Worm (Caenorhabditis elegans): ENCODE data around the gene T28H10.1.

DNA sequence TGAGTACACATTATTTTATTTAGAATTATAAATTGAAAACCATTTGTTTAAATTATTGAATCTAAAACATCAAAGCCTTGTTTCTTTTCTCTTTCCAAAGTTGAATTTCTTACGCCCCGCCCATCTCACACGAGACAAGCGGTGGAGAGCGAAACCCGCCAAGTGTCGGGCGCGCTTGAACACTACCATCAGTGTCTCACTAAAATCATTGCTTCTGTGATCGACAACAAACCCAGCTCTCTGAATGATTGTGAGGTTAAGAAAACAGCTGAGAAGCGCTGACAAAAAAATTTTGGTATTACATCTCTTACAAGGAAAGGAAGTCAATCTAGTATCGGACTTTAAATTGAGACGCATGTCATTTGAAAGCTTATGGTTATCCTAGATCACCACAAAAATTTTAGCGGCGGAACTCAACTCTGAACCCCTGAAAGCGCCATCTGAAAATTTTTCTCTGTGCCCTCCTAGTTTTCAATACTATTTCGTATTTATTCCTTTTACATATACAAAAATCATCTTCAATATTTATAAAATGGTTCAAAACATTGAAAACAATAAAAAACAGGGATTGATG is 12.4 kb upstream of the T28H10.1 start:
- TF ChIP-seq klf-2 (GFP tag; conservative IDR thresholded peaks at IDR 0.05) (0 out of 2 replicates have a peak, but pooled peaks have one; percentile 16), ztf-29 (GFP tag; IDR thresholded peaks at IDR 0.05) (no peak), T22C8.4 (GFP tag; IDR thresholded peaks at IDR 0.05) (no peak), tab-1 (GFP tag; IDR thresholded peaks at IDR 0.05) (no peak), med-1 (GFP tag; optimal IDR thresholded peaks at IDR 0.05; ENCODE audit: insufficient read depth) (no peak)
